Fruit fly (Drosophila melanogaster) whole organism, pupa: ENCODE results near the gene CG33109.

Experiments used
- CG34367 ChIP-seq: fragments of 200-800 bp; sonication (Bioruptor generic); optimal IDR thresholded peaks from 2 replicates; lab custom pipeline; 2018; ENCODE audit warnings: missing biosample characterization, mild to moderate bottlenecking, missing genetic modification characterization
- D1 ChIP-seq: fragments of 200-800 bp; sonication (Bioruptor generic); optimal IDR thresholded peaks from 2 replicates; lab custom pipeline; 2018; ENCODE audit warnings: missing biosample characterization, mild to moderate bottlenecking, missing genetic modification characterization, moderate library complexity
- Pif1A ChIP-seq: fragments of 200-800 bp; sonication (Bioruptor generic); optimal IDR thresholded peaks from 3 replicates; lab custom pipeline; 2016; ENCODE audit warnings: missing biosample characterization, missing genetic modification characterization
- Snoo ChIP-seq: fragments of 200-800 bp; sonication (Bioruptor generic); optimal IDR thresholded peaks from 3 replicates; lab custom pipeline; 2017; ENCODE audit warnings: missing biosample characterization, mild to moderate bottlenecking, missing genetic modification characterization, inconsistent platforms
- rn ChIP-seq: fragments of 200-800 bp; sonication (Bioruptor generic); IDR thresholded peaks from 2 replicates; pipeline ENCODE4 v1.3.6; 2022; ENCODE audit warnings: missing biosample characterization, missing genetic modification characterization

DNA sequence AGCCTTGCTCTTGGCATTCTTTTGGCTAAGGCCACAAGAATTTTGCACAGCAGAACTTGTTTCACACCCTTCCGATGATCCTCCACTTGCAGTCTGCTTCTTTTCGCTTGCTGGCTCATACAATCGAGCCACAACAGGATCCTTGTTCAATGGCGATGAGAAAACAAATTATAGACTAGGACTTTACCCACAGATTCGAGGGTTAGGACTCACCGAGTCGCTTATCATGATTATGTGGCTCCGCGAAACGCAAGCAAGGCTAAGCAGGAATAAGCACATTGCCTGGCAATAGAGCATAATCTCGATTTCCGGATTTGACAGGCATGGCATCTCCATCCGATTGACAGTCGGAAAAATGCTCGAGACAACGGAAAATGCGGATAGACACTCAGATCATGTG, 40.7 kb upstream of the CG33109 start, which contains the start of the genes CG14839 and CG14841:
- no peak for TF ChIP-seq CG34367
- TF ChIP-seq D1, result no peak
- TF ChIP-seq rn (GFP tag; lab: Robert Waterston, UW), result no peak
- TF ChIP-seq Snoo, result no peak
- no peak for TF ChIP-seq Pif1A (GFP tag; lab: Kevin White, UChicago)
